Worm (Caenorhabditis elegans) whole organism, L4 larva: ENCODE data around the gene srg-24.

Source experiments
- T26A8.4 ChIP-seq: fragments of 200-800 bp; sonication (Bioruptor generic); IDR thresholded peaks from 2 replicates; pipeline ENCODE4 v1.3.6; 2022; ENCODE audit warnings: missing genetic modification characterization, missing compliant biosample characterization
- Y105C5A.15 ChIP-seq: fragments of 200-800 bp; sonication (Bioruptor generic); IDR thresholded peaks from 2 replicates; pipeline ENCODE4 v1.3.6; 2022; ENCODE audit warnings: missing genetic modification characterization, missing compliant biosample characterization
- ama-1 ChIP-seq: fragments of 150-350 bp; optimal IDR thresholded peaks from 2 replicates; lab custom pipeline; 2014; ENCODE audit warnings: inconsistent platforms, mixed read lengths
- egl-43 ChIP-seq: fragments of 200-800 bp; sonication (Bioruptor generic); IDR thresholded peaks from 2 replicates; pipeline ENCODE4 v1.3.6; 2022; ENCODE audit warnings: missing genetic modification reagents, missing genetic modification characterization, missing compliant biosample characterization
- jun-1 ChIP-seq: fragments of 150-350 bp; optimal IDR thresholded peaks from 2 replicates; lab custom pipeline; 2014; ENCODE audit warnings: missing biosample characterization, missing genetic modification reagents, missing genetic modification characterization
- lir-3 ChIP-seq: sonication (generic microtip); optimal IDR thresholded peaks from 2 replicates; lab custom pipeline; 2016; ENCODE audit warnings: mild to moderate bottlenecking, missing genetic modification characterization, missing compliant biosample characterization
- lsy-2 ChIP-seq, 2 experiments: fragments of 150-350 bp in 1 of 2; sonication (generic microtip) in 1 of 2; optimal IDR thresholded peaks; 2 replicates each; lab custom pipeline; 2014 to 2017; ENCODE audit warnings: missing biosample characterization in 2 of 2, missing genetic modification characterization in 2 of 2
- nhr-77 ChIP-seq: fragments of 150-350 bp; optimal IDR thresholded peaks from 2 replicates; lab custom pipeline; 2014; ENCODE audit warnings: missing biosample characterization, missing genetic modification characterization
- snpc-4 ChIP-seq: fragments of 150-350 bp; optimal IDR thresholded peaks from 2 replicates; lab custom pipeline; 2014; ENCODE audit warnings: missing biosample characterization, missing genetic modification characterization
- zag-1 ChIP-seq: fragments of 150-350 bp; optimal IDR thresholded peaks from 2 replicates; lab custom pipeline; 2014; ENCODE audit warnings: missing biosample characterization, missing genetic modification characterization

DNA sequence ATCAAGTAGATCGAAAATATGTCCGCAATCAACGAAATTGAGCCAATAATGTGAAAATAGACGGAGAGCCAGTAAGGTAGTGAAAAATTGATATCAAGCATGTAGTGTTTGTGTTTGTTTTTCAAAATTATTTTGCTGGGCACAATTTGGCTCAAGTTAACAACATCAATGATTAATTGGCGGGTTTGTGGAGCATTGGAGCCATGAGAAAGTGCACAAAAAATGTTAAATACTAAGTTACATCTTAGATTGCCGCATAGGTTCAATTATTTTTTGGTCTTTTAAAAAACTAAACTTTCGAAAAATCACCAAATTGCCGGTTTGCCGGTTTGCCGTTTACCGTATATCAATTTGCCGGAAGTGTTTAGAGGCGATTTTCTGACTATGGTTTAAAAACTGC is 37.4 kb upstream of the srg-24 start, which contains the start of gene sri-54:
- TF ChIP-seq nhr-77 (tag; lab: Kevin White, UChicago) (no peak), snpc-4 (tag; lab: Kevin White, UChicago) (no peak), Y105C5A.15 (no peak), ama-1 (lab: Kevin White, UChicago) (no peak), zag-1 (tag; lab: Kevin White, UChicago) (no peak), T26A8.4 (GFP tag; lab: Robert Waterston, UW) (no peak), lsy-2 (tag; optimal IDR thresholded peaks at IDR 0.05; lab: Kevin White, UChicago) (no peak), jun-1 (tag; lab: Kevin White, UChicago) (no peak), lir-3 (tag; lab: Kevin White, UChicago) (no peak), egl-43 (GFP tag; lab: Robert Waterston, UW) (no peak)
